Fruit fly (Drosophila melanogaster): ENCODE measurements around the gene CG3841.

dm6 chr2L:9615983-9616519 lies 26.8 kb downstream of the CG3841 start, which contains the start of gene GlcAT-S:
- TF ChIP-seq Sin3A (optimal IDR thresholded peaks at IDR 0.05) (no peak), psq (optimal IDR thresholded peaks at IDR 0.05) (no peak), h (optimal IDR thresholded peaks at IDR 0.05) (no peak)
